Worm (Caenorhabditis elegans) whole organism, L4/young adult: ENCODE measurements around the gene T23B5.4.
"Not testable (repeated sequence)": the region's sequence is repeated elsewhere in the genome, so short reads cannot be mapped to it uniquely, and the experiment has no call there.

ENCODE experiments used
- W03F9.2 ChIP-seq: fragments of 150-350 bp; optimal IDR thresholded peaks from 2 replicates; lab custom pipeline; 2014; ENCODE audit warnings: missing biosample characterization, missing genetic modification characterization
- dao-5 ChIP-seq: sonication (generic microtip); optimal IDR thresholded peaks from 2 replicates; lab custom pipeline; 2016; ENCODE audit warnings: missing genotype, missing genetic modification characterization, moderate library complexity, missing compliant biosample characterization

ce11 chrIV:12639311-12639710 is 35.5 kb upstream of the T23B5.4 start, which contains the start of gene C26H9A.3:
- not testable (repeated sequence) for TF ChIP-seq W03F9.2 (tag; lab: Kevin White, UChicago); dao-5
